ENCODE assay signal across 2 fruit fly cellular contexts in the genomic region with DNA sequence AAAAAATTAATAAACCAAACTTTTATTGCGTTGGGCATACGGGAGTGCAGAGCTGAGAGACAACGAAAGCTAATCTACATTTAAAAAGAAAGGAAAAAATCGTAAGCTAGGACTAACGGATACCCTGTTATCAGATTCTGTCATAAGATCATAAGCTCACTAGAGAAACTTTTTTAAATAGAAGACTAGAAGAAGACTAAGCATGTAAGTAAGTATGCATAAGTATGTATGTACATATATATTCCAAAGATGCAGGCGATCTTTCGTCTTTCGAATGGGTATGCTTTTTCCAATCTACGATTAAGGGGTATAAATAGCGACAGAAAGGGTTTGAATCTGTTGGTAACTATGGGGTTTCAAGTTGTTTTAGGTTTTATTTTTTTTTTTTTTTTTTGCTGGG.
A peak's percentile ranks its signal among the peaks of the same experiment; 100 is the strongest.
TF ChIP-seq lines count a peak whose summit lies in the region.

No protein-coding gene starts in this region.

TF ChIP-seq in whole organism, embryonic, 481 proteins besides CTCF, POLR2A, EP300 and RAD21 (continued from another document and continues in another):
- TF ChIP-seq dmrt99B (tag; optimal IDR thresholded peaks at IDR 0.05; lab: Kevin White, UChicago) (peak; percentile 48), zen (tag; optimal IDR thresholded peaks at IDR 0.05; lab: Kevin White, UChicago) (peak; percentile 23), CG2678 (tag; optimal IDR thresholded peaks at IDR 0.05; lab: Kevin White, UChicago) (peak; percentile 28), CG30403 (GFP tag; optimal IDR thresholded peaks at IDR 0.05; lab: Kevin White, UChicago) (peak; percentile 31), CG17359 (tag; optimal IDR thresholded peaks at IDR 0.05; lab: Kevin White, UChicago) (peak; percentile 21), disco-r (GFP tag; optimal IDR thresholded peaks at IDR 0.05; lab: Kevin White, UChicago) (no peak), prd (optimal IDR thresholded peaks at IDR 0.05; lab: Kevin White, UChicago) (no peak), prd (GFP tag; IDR thresholded peaks at IDR 0.05; lab: Robert Waterston, UW) (peak; percentile 56; the same call in 2 of the 3 replicates), sob (GFP tag; IDR thresholded peaks at IDR 0.05; lab: Robert Waterston, UW) (no peak), CG15269 (tag; optimal IDR thresholded peaks at IDR 0.05; lab: Kevin White, UChicago) (peak; percentile 2), crc (GFP tag; optimal IDR thresholded peaks at IDR 0.05; lab: Kevin White, UChicago) (no peak), CG8388 (GFP tag; optimal IDR thresholded peaks at IDR 0.05; lab: Kevin White, UChicago) (peak; percentile 25), HLH54F (GFP tag; optimal IDR thresholded peaks at IDR 0.05; lab: Kevin White, UChicago) (no peak), grau (tag; optimal IDR thresholded peaks at IDR 0.05; lab: Kevin White, UChicago) (peak; percentile 22), bsh (GFP tag; optimal IDR thresholded peaks at IDR 0.05; lab: Kevin White, UChicago) (peak in 1 of 2 experiments; percentile 46), Six4 (GFP tag; optimal IDR thresholded peaks at IDR 0.05; lab: Kevin White, UChicago) (peak; percentile 15), CG2712 (tag; optimal IDR thresholded peaks at IDR 0.05; lab: Kevin White, UChicago) (peak; percentile 63), PHDP (tag; optimal IDR thresholded peaks at IDR 0.05; lab: Kevin White, UChicago) (peak; percentile 19), ro (GFP tag; IDR thresholded peaks at IDR 0.05; lab: Robert Waterston, UW) (no peak), phol (tag; optimal IDR thresholded peaks at IDR 0.05; lab: Kevin White, UChicago) (peak; percentile 34), Med (GFP tag; lab: Kevin White, UChicago) (peak; percentile 73), fd96Cb (tag; optimal IDR thresholded peaks at IDR 0.05; lab: Kevin White, UChicago) (peak; percentile 29), Elba2 (GFP tag; optimal IDR thresholded peaks at IDR 0.05; lab: Kevin White, UChicago) (no peak), grn (GFP tag; optimal IDR thresholded peaks at IDR 0.05; lab: Kevin White, UChicago) (no peak), D19A (tag; optimal IDR thresholded peaks at IDR 0.05; lab: Kevin White, UChicago) (peak; percentile 12), dysf (GFP tag; IDR thresholded peaks at IDR 0.05; lab: Robert Waterston, UW) (peak; percentile 26; the same call in 1 of the 3 replicates), Pdp1 (GFP tag; optimal IDR thresholded peaks at IDR 0.05; lab: Kevin White, UChicago) (peak; percentile 1 to 13), az2 (GFP tag; optimal IDR thresholded peaks at IDR 0.05; lab: Kevin White, UChicago) (peak; percentile 21), CG1602 (GFP tag; optimal IDR thresholded peaks at IDR 0.05; lab: Kevin White, UChicago) (no peak), unpg (GFP tag; optimal IDR thresholded peaks at IDR 0.05; lab: Kevin White, UChicago) (peak; percentile 35), Hsf (GFP tag; optimal IDR thresholded peaks at IDR 0.05; lab: Kevin White, UChicago) (peak; percentile 10), CG17361 (GFP tag; IDR thresholded peaks at IDR 0.05; lab: Robert Waterston, UW) (0 out of 3 replicates have a peak, but pooled peaks have one; percentile 31), gcm (GFP tag; optimal IDR thresholded peaks at IDR 0.05; lab: Kevin White, UChicago) (peak; percentile 5), CG18764 (GFP tag; optimal IDR thresholded peaks at IDR 0.05; lab: Kevin White, UChicago) (no peak), peb (GFP tag; IDR thresholded peaks at IDR 0.05; lab: Robert Waterston, UW) (no peak), Doc3 (GFP tag; IDR thresholded peaks at IDR 0.05; lab: Robert Waterston, UW; ENCODE audit: partially characterized antibody) (no peak), CG14710 (tag; optimal IDR thresholded peaks at IDR 0.05; lab: Kevin White, UChicago) (peak; percentile 31), Xrp1 (GFP tag; IDR thresholded peaks at IDR 0.05; lab: Robert Waterston, UW) (peak; percentile 71), Hr51 (GFP tag; optimal IDR thresholded peaks at IDR 0.05; lab: Kevin White, UChicago) (peak in 1 of 2 experiments; percentile 30), CG1603 (tag; optimal IDR thresholded peaks at IDR 0.05; lab: Kevin White, UChicago) (peak; percentile 39), lilli (GFP tag; optimal IDR thresholded peaks at IDR 0.05; lab: Kevin White, UChicago) (peak; percentile 18), Oli (tag; optimal IDR thresholded peaks at IDR 0.05; lab: Kevin White, UChicago) (peak; percentile 27), Ptx1 (GFP tag; IDR thresholded peaks at IDR 0.05; lab: Robert Waterston, UW) (peak; percentile 40; the same call in 1 of the 2 replicates), trem (tag; optimal IDR thresholded peaks at IDR 0.05; lab: Kevin White, UChicago) (peak; percentile 15), CG15073 (GFP tag; optimal IDR thresholded peaks at IDR 0.05; lab: Kevin White, UChicago) (no peak), lmd (GFP tag; IDR thresholded peaks at IDR 0.05; lab: Robert Waterston, UW) (peak; percentile 27; the same call in 1 of the 2 replicates), Dip3 (GFP tag; optimal IDR thresholded peaks at IDR 0.05; lab: Kevin White, UChicago) (peak; percentile 8), CG1024 (GFP tag; IDR thresholded peaks at IDR 0.05; lab: Robert Waterston, UW) (peak; percentile 39; the same call in 1 of the 2 replicates), gsb-n (tag; optimal IDR thresholded peaks at IDR 0.05; lab: Kevin White, UChicago) (peak; percentile 14), gem (tag; optimal IDR thresholded peaks at IDR 0.05; lab: Kevin White, UChicago) (peak; percentile 63), CG7839 (tag; optimal IDR thresholded peaks at IDR 0.05; lab: Kevin White, UChicago) (peak; percentile 55), CG2120 (GFP tag; optimal IDR thresholded peaks at IDR 0.05; lab: Kevin White, UChicago) (peak; percentile 14), croc (GFP tag; conservative IDR thresholded peaks at IDR 0.05; lab: Robert Waterston, UW) (peak; percentile 20; the same call in 1 of the 3 replicates), CG4424 (GFP tag; optimal IDR thresholded peaks at IDR 0.05; lab: Kevin White, UChicago) (peak; percentile 10), dpn (GFP tag; optimal IDR thresholded peaks at IDR 0.05; lab: Kevin White, UChicago) (peak in 1 of 2 experiments; percentile 26), ken (GFP tag; IDR thresholded peaks at IDR 0.05; lab: Robert Waterston, UW) (no peak; the same call in 2 of the 3 replicates), CG12155 (GFP tag; optimal IDR thresholded peaks at IDR 0.05; lab: Kevin White, UChicago) (no peak), CG3726 (GFP tag; IDR thresholded peaks at IDR 0.05; lab: Robert Waterston, UW) (no peak), cad (GFP tag; optimal IDR thresholded peaks at IDR 0.05; lab: Kevin White, UChicago) (no peak), BtbVII (GFP tag; optimal IDR thresholded peaks at IDR 0.05; lab: Kevin White, UChicago) (no peak), CG4707 (GFP tag; optimal IDR thresholded peaks at IDR 0.05; lab: Kevin White, UChicago) (no peak), chn (GFP tag; optimal IDR thresholded peaks at IDR 0.05; lab: Kevin White, UChicago) (peak; percentile 2), CG6689 (GFP tag; IDR thresholded peaks at IDR 0.05; lab: Robert Waterston, UW) (peak; percentile 32; the same call in 1 of the 2 replicates)

TF ChIP-seq in whole organism, prepupa, 60 proteins besides CTCF, POLR2A, EP300 and RAD21 (continued from another document):
- TF ChIP-seq Sox14 (GFP tag; optimal IDR thresholded peaks at IDR 0.05; lab: Kevin White, UChicago): peak; percentile 24
- no peak for TF ChIP-seq lz (GFP tag; optimal IDR thresholded peaks at IDR 0.05; lab: Kevin White, UChicago)
- TF ChIP-seq topi (GFP tag; optimal IDR thresholded peaks at IDR 0.05; lab: Kevin White, UChicago): peak; percentile 4
- TF ChIP-seq CG31627 (GFP tag; optimal IDR thresholded peaks at IDR 0.05; lab: Kevin White, UChicago): no peak
- TF ChIP-seq Sox15 (GFP tag; optimal IDR thresholded peaks at IDR 0.05; lab: Kevin White, UChicago): no peak
- TF ChIP-seq CG6792 (GFP tag; optimal IDR thresholded peaks at IDR 0.05; lab: Kevin White, UChicago): no peak
- no peak for TF ChIP-seq Eip93F (GFP tag; optimal IDR thresholded peaks at IDR 0.05; lab: Kevin White, UChicago)
- TF ChIP-seq Ets21C (GFP tag; optimal IDR thresholded peaks at IDR 0.05; lab: Kevin White, UChicago): no peak
- TF ChIP-seq CG11294 (GFP tag; IDR thresholded peaks at IDR 0.05; lab: Robert Waterston, UW): no peak
- TF ChIP-seq Sox102F (GFP tag; optimal IDR thresholded peaks at IDR 0.05; lab: Kevin White, UChicago): no peak
- no peak for TF ChIP-seq CG7368 (GFP tag; optimal IDR thresholded peaks at IDR 0.05; lab: Kevin White, UChicago)
- no peak for TF ChIP-seq fd85E (GFP tag; optimal IDR thresholded peaks at IDR 0.05; lab: Kevin White, UChicago)
- TF ChIP-seq CG34406 (GFP tag; optimal IDR thresholded peaks at IDR 0.05; lab: Kevin White, UChicago): peak; percentile 12
- TF ChIP-seq dsx (GFP tag; optimal IDR thresholded peaks at IDR 0.05; lab: Kevin White, UChicago; ENCODE audit: poor library complexity, severe bottlenecking): peak; percentile 21
- TF ChIP-seq Hr39 (GFP tag; optimal IDR thresholded peaks at IDR 0.05; lab: Kevin White, UChicago): no peak
- no peak for TF ChIP-seq CG8632 (GFP tag; optimal IDR thresholded peaks at IDR 0.05; lab: Kevin White, UChicago)
- no peak for TF ChIP-seq ss (GFP tag; optimal IDR thresholded peaks at IDR 0.05; lab: Kevin White, UChicago)
- no peak for TF ChIP-seq CG15336 (GFP tag; IDR thresholded peaks at IDR 0.05; lab: Robert Waterston, UW)
- no peak for TF ChIP-seq vri (GFP tag; optimal IDR thresholded peaks at IDR 0.05; lab: Kevin White, UChicago)
- TF ChIP-seq Eip75B (GFP tag; optimal IDR thresholded peaks at IDR 0.05; lab: Kevin White, UChicago): peak; percentile 49
- peak; percentile 8 for TF ChIP-seq Met (GFP tag; optimal IDR thresholded peaks at IDR 0.05; lab: Kevin White, UChicago)
- peak; percentile 4 for TF ChIP-seq acj6 (GFP tag; optimal IDR thresholded peaks at IDR 0.05; lab: Kevin White, UChicago)
- peak; percentile 18 for TF ChIP-seq achi (GFP tag; optimal IDR thresholded peaks at IDR 0.05; lab: Kevin White, UChicago)
- no peak for TF ChIP-seq CG6854 (GFP tag; optimal IDR thresholded peaks at IDR 0.05; lab: Kevin White, UChicago)
- no peak for TF ChIP-seq Hr38 (GFP tag; optimal IDR thresholded peaks at IDR 0.05; lab: Kevin White, UChicago)
- TF ChIP-seq cyc (GFP tag; optimal IDR thresholded peaks at IDR 0.05; lab: Kevin White, UChicago): no peak
- no peak for TF ChIP-seq Blimp-1 (GFP tag; optimal IDR thresholded peaks at IDR 0.05; lab: Kevin White, UChicago)
- peak; percentile 47 for TF ChIP-seq Ets96B (tag; optimal IDR thresholded peaks at IDR 0.05; lab: Kevin White, UChicago)
